Fruit fly (Drosophila melanogaster) whole organism, pupa: ENCODE data around the gene CG5455.

Experiments used
- CG10348 ChIP-seq: fragments of 200-800 bp; sonication (Bioruptor generic); IDR thresholded peaks from 2 replicates; pipeline ENCODE4 v1.3.6; 2022; ENCODE audit warnings: missing biosample characterization, missing genetic modification characterization
- CG12605 ChIP-seq: fragments of 200-800 bp; sonication (Bioruptor generic); IDR thresholded peaks from 2 replicates; pipeline ENCODE4 v1.3.6; 2022; ENCODE audit warnings: missing biosample characterization, missing genetic modification characterization
- CG13204 ChIP-seq: fragments of 200-800 bp; sonication (Bioruptor generic); optimal IDR thresholded peaks from 2 replicates; lab custom pipeline; 2018; ENCODE audit warnings: missing biosample characterization, mild to moderate bottlenecking, missing genetic modification characterization, moderate library complexity
- CG14655 ChIP-seq: fragments of 200-800 bp; sonication (Bioruptor generic); optimal IDR thresholded peaks from 3 replicates; lab custom pipeline; 2017; ENCODE audit warnings: mild to moderate bottlenecking, missing biosample characterization, missing genetic modification reagents, missing genetic modification characterization
- CG15710 ChIP-seq: fragments of 200-800 bp; sonication (Bioruptor generic); optimal IDR thresholded peaks from 2 replicates; lab custom pipeline; 2018; ENCODE audit warnings: missing biosample characterization, mild to moderate bottlenecking, missing genetic modification characterization, moderate library complexity
- CG17806 ChIP-seq: fragments of 200-800 bp; sonication (Bioruptor generic); optimal IDR thresholded peaks from 2 replicates; lab custom pipeline; 2018; ENCODE audit warnings: missing biosample characterization, mild to moderate bottlenecking, missing genetic modification characterization, moderate library complexity
- CG32121 ChIP-seq: fragments of 200-800 bp; sonication (Bioruptor generic); IDR thresholded peaks from 2 replicates; pipeline ENCODE4 v1.3.6; 2022; ENCODE audit warnings: missing biosample characterization, missing genetic modification characterization
- CG34367 ChIP-seq: fragments of 200-800 bp; sonication (Bioruptor generic); optimal IDR thresholded peaks from 2 replicates; lab custom pipeline; 2018; ENCODE audit warnings: missing biosample characterization, mild to moderate bottlenecking, missing genetic modification characterization
- CG4496 ChIP-seq: fragments of 200-800 bp; sonication (Bioruptor generic); IDR thresholded peaks from 3 replicates; pipeline ENCODE4 v1.3.6; 2022; ENCODE audit warnings: missing biosample characterization, missing genetic modification characterization
- CG8159 ChIP-seq: fragments of 200-800 bp; sonication (Bioruptor generic); optimal IDR thresholded peaks from 3 replicates; lab custom pipeline; 2018; ENCODE audit warnings: missing biosample characterization, mild to moderate bottlenecking, missing genetic modification characterization, moderate library complexity
- CG8301 ChIP-seq: fragments of 200-800 bp; sonication (Bioruptor generic); optimal IDR thresholded peaks from 2 replicates; lab custom pipeline; 2018; ENCODE audit warnings: missing biosample characterization, mild to moderate bottlenecking, missing genetic modification characterization
- CG9948 ChIP-seq: fragments of 200-800 bp; sonication (Bioruptor generic); optimal IDR thresholded peaks from 2 replicates; lab custom pipeline; 2018; ENCODE audit warnings: missing biosample characterization, mild to moderate bottlenecking, missing genetic modification characterization, moderate library complexity
- D1 ChIP-seq: fragments of 200-800 bp; sonication (Bioruptor generic); optimal IDR thresholded peaks from 2 replicates; lab custom pipeline; 2018; ENCODE audit warnings: missing biosample characterization, mild to moderate bottlenecking, missing genetic modification characterization, moderate library complexity
- EcR ChIP-seq: fragments of 200-800 bp; sonication (Bioruptor generic); optimal IDR thresholded peaks from 3 replicates; lab custom pipeline; 2019; ENCODE audit warnings: missing biosample characterization, missing genetic modification characterization, mild to moderate bottlenecking, moderate library complexity, missing genetic modification reagents
- Ets98B ChIP-seq: fragments of 200-800 bp; sonication (Bioruptor generic); IDR thresholded peaks from 2 replicates; pipeline ENCODE4 v1.3.6; 2022; ENCODE audit warnings: missing biosample characterization, missing genetic modification characterization
- Pif1A ChIP-seq: fragments of 200-800 bp; sonication (Bioruptor generic); optimal IDR thresholded peaks from 3 replicates; lab custom pipeline; 2016; ENCODE audit warnings: missing biosample characterization, missing genetic modification characterization
- Pif1B ChIP-seq: fragments of 200-800 bp; sonication (Bioruptor generic); optimal IDR thresholded peaks from 3 replicates; lab custom pipeline; 2016; ENCODE audit warnings: missing biosample characterization, missing genetic modification characterization
- Snoo ChIP-seq: fragments of 200-800 bp; sonication (Bioruptor generic); optimal IDR thresholded peaks from 3 replicates; lab custom pipeline; 2017; ENCODE audit warnings: missing biosample characterization, mild to moderate bottlenecking, missing genetic modification characterization, inconsistent platforms
- fd96Ca ChIP-seq: fragments of 200-800 bp; sonication (Bioruptor generic); IDR thresholded peaks from 3 replicates; pipeline ENCODE4 v1.3.6; 2022; ENCODE audit warnings: missing biosample characterization, missing genetic modification characterization
- gl ChIP-seq: fragments of 200-800 bp; sonication (Bioruptor generic); optimal IDR thresholded peaks from 2 replicates; lab custom pipeline; 2018; ENCODE audit warnings: missing biosample characterization, mild to moderate bottlenecking, missing genetic modification characterization
- rn ChIP-seq: fragments of 200-800 bp; sonication (Bioruptor generic); IDR thresholded peaks from 2 replicates; pipeline ENCODE4 v1.3.6; 2022; ENCODE audit warnings: missing biosample characterization, missing genetic modification characterization

The CG5455 gene

DNA sequence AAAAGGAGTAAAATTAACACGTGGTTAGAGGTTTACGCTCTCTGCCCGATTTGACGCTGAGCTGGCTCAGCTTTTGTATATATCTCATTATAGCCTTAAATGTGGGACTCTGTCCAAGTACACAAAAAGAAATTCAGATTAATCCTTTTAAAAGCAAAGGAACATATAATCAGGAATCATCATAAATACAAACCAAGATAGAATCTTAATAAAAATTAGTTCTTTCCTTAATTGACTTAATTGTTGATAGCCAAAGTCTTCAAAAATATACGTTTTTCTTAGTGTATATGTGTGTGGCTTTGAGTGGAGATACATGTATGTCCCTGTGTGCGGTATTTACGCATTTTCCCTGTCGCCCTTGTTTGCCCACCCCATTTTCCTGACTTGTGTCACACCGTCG, 32.9 kb downstream of the CG5455 start:
- no peak for TF ChIP-seq Snoo
- no peak for TF ChIP-seq fd96Ca (GFP tag; lab: Robert Waterston, UW)
- TF ChIP-seq Ets98B (GFP tag; lab: Robert Waterston, UW), result 0 out of 2 replicates have a peak, but pooled peaks have one; percentile 10
- peak; percentile 49 for TF ChIP-seq CG17806 (tag; lab: Kevin White, UChicago)
- peak; percentile 52; the same call in 1 of the 3 replicates for TF ChIP-seq CG4496
- no peak for TF ChIP-seq CG34367 (tag; lab: Kevin White, UChicago)
- TF ChIP-seq CG12605 (GFP tag; lab: Robert Waterston, UW), result peak; percentile 37; the same call in 1 of the 2 replicates
- TF ChIP-seq CG9948 (tag; lab: Kevin White, UChicago), result peak; percentile 31
- no peak for TF ChIP-seq CG32121
- no peak for TF ChIP-seq Pif1B (GFP tag; lab: Kevin White, UChicago)
- no peak for TF ChIP-seq EcR (GFP tag; lab: Kevin White, UChicago)
- peak; percentile 43 for TF ChIP-seq CG14655 (GFP tag; lab: Kevin White, UChicago)
- no peak for TF ChIP-seq gl (tag; lab: Kevin White, UChicago)
- TF ChIP-seq Pif1A (GFP tag; lab: Kevin White, UChicago), result peak; percentile 12
- TF ChIP-seq CG8159 (tag; lab: Kevin White, UChicago), result peak; percentile 61
- TF ChIP-seq CG10348, result no peak
- peak; percentile 38 for TF ChIP-seq CG15710 (tag; lab: Kevin White, UChicago)
- peak; percentile 41 for TF ChIP-seq CG8301 (tag; lab: Kevin White, UChicago)
- TF ChIP-seq CG13204 (GFP tag; lab: Kevin White, UChicago), result no peak
- no peak for TF ChIP-seq rn (GFP tag; lab: Robert Waterston, UW)
- no peak for TF ChIP-seq D1 (tag; lab: Kevin White, UChicago)

DNA sequence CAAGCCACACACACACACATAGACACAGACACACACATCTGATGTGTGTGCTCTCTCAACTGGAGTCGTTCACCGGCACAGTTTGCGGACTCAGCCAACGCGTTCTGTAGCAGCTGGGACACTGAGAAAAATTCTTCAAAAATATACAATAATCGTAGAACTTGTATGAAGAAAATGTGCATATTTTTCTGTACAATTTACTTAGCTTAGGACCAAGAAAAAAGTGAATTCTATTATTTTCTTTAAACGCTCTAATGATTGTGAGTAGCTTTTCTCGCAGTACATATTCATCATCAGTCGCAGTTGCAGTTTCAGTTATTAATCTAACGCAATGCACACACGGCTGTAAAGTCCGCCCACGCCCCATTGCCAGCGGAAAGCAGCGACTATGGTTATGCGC, 35.0 kb downstream of the CG5455 start:
- 0 out of 2 replicates have a peak, but pooled peaks have one; percentile 34 for TF ChIP-seq CG10348
- no peak for TF ChIP-seq Pif1A (GFP tag; lab: Kevin White, UChicago)
- TF ChIP-seq CG8159 (tag; lab: Kevin White, UChicago), result peak; percentile 69
- TF ChIP-seq fd96Ca (GFP tag; lab: Robert Waterston, UW), result peak; percentile 82
- no peak for TF ChIP-seq gl (tag; lab: Kevin White, UChicago)
- peak; percentile 24 for TF ChIP-seq EcR (GFP tag; lab: Kevin White, UChicago)
- TF ChIP-seq Snoo, result no peak
- peak; percentile 88 for TF ChIP-seq CG32121
- TF ChIP-seq CG9948 (tag; lab: Kevin White, UChicago), result peak; percentile 42
- peak; percentile 81 for TF ChIP-seq CG14655 (GFP tag; lab: Kevin White, UChicago)
- TF ChIP-seq CG34367 (tag; lab: Kevin White, UChicago), result no peak
- TF ChIP-seq CG12605 (GFP tag; lab: Robert Waterston, UW), result peak; percentile 75
- TF ChIP-seq D1 (tag; lab: Kevin White, UChicago), result no peak
- TF ChIP-seq CG8301 (tag; lab: Kevin White, UChicago), result peak; percentile 82
- TF ChIP-seq rn (GFP tag; lab: Robert Waterston, UW), result peak; percentile 62
- no peak for TF ChIP-seq Pif1B (GFP tag; lab: Kevin White, UChicago)
- TF ChIP-seq CG17806 (tag; lab: Kevin White, UChicago), result peak; percentile 62
- peak; percentile 32 for TF ChIP-seq CG13204 (GFP tag; lab: Kevin White, UChicago)
- TF ChIP-seq Ets98B (GFP tag; lab: Robert Waterston, UW), result peak; percentile 81
- peak; percentile 33 for TF ChIP-seq CG15710 (tag; lab: Kevin White, UChicago)
- TF ChIP-seq CG4496, result peak; percentile 91

DNA sequence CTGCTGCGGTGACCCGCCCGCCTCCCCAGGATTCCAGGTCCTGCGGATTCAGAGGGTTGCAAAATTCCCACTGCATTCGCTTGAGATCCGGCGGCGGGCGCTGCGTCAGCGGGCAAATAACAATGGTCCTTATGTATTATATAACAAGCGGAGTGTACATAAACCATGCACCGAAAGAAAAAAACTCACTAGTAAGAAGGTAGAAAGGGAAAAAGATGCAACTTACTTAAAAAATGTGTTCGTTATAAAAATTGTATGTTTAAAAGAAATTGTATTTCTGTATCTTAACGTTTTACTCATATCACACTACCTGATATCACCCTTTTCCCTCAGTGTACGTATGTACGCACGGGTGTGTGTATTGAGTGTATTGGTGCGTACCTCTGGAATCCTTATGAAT, 37.8 kb downstream of the CG5455 start:
- no peak for TF ChIP-seq Ets98B (GFP tag; lab: Robert Waterston, UW)
- peak; percentile 81 for TF ChIP-seq CG8159 (tag; lab: Kevin White, UChicago)
- no peak for TF ChIP-seq CG12605 (GFP tag; lab: Robert Waterston, UW)
- no peak for TF ChIP-seq fd96Ca (GFP tag; lab: Robert Waterston, UW)
- TF ChIP-seq D1 (tag; lab: Kevin White, UChicago), result no peak
- no peak for TF ChIP-seq CG32121
- no peak for TF ChIP-seq EcR (GFP tag; lab: Kevin White, UChicago)
- peak; percentile 76 for TF ChIP-seq CG15710 (tag; lab: Kevin White, UChicago)
- TF ChIP-seq Pif1B (GFP tag; lab: Kevin White, UChicago), result peak; percentile 37
- TF ChIP-seq CG14655 (GFP tag; lab: Kevin White, UChicago), result peak; percentile 38
- TF ChIP-seq gl (tag; lab: Kevin White, UChicago), result peak; percentile 54
- peak; percentile 68 for TF ChIP-seq CG9948 (tag; lab: Kevin White, UChicago)
- TF ChIP-seq CG8301 (tag; lab: Kevin White, UChicago), result peak; percentile 35
- TF ChIP-seq CG13204 (GFP tag; lab: Kevin White, UChicago), result peak; percentile 65
- peak; percentile 57 for TF ChIP-seq CG34367 (tag; lab: Kevin White, UChicago)
- TF ChIP-seq Snoo, result peak; percentile 61
- no peak for TF ChIP-seq rn (GFP tag; lab: Robert Waterston, UW)
- TF ChIP-seq CG17806 (tag; lab: Kevin White, UChicago), result peak; percentile 58
- peak; percentile 61 for TF ChIP-seq Pif1A (GFP tag; lab: Kevin White, UChicago)
- peak; percentile 43; the same call in 1 of the 3 replicates for TF ChIP-seq CG4496

DNA sequence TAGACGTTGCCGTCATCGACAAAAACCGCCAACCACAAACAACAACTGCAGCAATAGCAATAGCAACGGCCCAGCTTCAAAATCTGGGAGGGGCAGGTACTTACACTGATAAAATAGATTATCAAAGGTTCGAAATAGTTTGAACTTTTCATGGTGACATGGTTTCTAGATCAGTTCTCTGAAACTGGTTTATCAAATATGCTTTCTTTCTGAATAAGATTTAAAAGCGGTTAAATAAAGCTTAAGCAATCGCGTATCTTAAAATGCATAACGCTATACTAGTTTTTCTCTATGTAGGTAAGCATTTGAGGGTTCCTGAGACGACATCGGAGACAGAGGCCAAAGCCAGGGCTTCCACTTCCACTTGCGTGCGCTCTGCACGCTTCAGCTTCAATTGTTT, 39.0 kb downstream of the CG5455 start:
- TF ChIP-seq D1 (tag; lab: Kevin White, UChicago) (no peak), CG15710 (tag; lab: Kevin White, UChicago) (peak; percentile 36), EcR (GFP tag; lab: Kevin White, UChicago) (no peak), fd96Ca (GFP tag; lab: Robert Waterston, UW) (peak; percentile 70; the same call in 2 of the 3 replicates), CG17806 (tag; lab: Kevin White, UChicago) (peak; percentile 59), rn (GFP tag; lab: Robert Waterston, UW) (peak; percentile 23; the same call in 1 of the 2 replicates), Pif1A (GFP tag; lab: Kevin White, UChicago) (peak; percentile 62), Pif1B (GFP tag; lab: Kevin White, UChicago) (peak; percentile 13), CG32121 (peak; percentile 62), CG8301 (tag; lab: Kevin White, UChicago) (peak; percentile 68), CG8159 (tag; lab: Kevin White, UChicago) (peak; percentile 58), CG13204 (GFP tag; lab: Kevin White, UChicago) (no peak), CG14655 (GFP tag; lab: Kevin White, UChicago) (peak; percentile 75), Snoo (no peak), CG12605 (GFP tag; lab: Robert Waterston, UW) (no peak), CG9948 (tag; lab: Kevin White, UChicago) (peak; percentile 60), gl (tag; lab: Kevin White, UChicago) (peak; percentile 3), CG10348 (no peak), CG34367 (tag; lab: Kevin White, UChicago) (peak; percentile 23), CG4496 (peak; percentile 72; the same call in 2 of the 3 replicates), Ets98B (GFP tag; lab: Robert Waterston, UW) (peak; percentile 32; the same call in 1 of the 2 replicates)
